Worm (Caenorhabditis elegans): ENCODE measurements around the gene C18B12.4.

Gene C18B12.4

DNA sequence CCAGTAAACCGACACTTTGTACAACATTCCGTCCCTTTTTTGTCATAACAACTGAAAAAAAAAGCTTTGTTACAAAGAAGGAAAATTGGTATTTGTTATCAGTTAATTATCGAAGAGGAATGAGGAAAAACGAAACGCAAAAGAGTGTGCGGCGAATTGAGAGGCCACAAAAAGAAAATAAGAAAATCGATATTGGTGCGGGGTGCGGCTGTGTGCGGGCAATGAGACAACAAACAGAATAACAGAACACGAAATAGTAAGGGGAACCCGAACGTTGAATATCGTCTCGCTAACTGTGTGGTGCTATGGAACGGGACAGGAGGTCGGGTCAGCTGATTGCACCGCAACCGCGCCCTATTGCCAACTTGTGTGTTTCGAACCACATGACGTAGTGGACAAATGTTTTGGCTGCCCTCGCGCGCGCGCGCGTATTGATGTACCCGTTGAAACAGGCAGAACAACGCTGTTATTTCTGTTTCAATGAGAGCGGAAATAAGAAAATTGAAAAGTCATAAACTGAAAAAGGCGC, at the start of gene C18B12.4:
C18B12.4 (minus strand) TSS at position 51 of the 529 bp plus-strand sequence.
- TF ChIP-seq pag-3 (tag; optimal IDR thresholded peaks at IDR 0.05; ENCODE audit: borderline replicate concordance, insufficient read depth) = peak; percentile 74
- TF ChIP-seq efl-1 (optimal IDR thresholded peaks at IDR 0.05) = peak; percentile 58 to 69
- TF ChIP-seq efl-1 (GFP tag; optimal IDR thresholded peaks at IDR 0.05 in 1 of 2) = peak; percentile 63 to 95
- peak in 1 of 2 experiments; percentile 93 for TF ChIP-seq mdl-1 (tag; optimal IDR thresholded peaks at IDR 0.05)
- no peak for TF ChIP-seq nhr-76 (tag; optimal IDR thresholded peaks at IDR 0.05)
- no peak for TF ChIP-seq ets-5 (GFP tag; IDR thresholded peaks at IDR 0.05)
- TF ChIP-seq lin-15B (tag; optimal IDR thresholded peaks at IDR 0.05) = peak; percentile 71
- TF ChIP-seq swsn-7 (tag; optimal IDR thresholded peaks at IDR 0.05) = peak; percentile 78
- TF ChIP-seq irx-1 (tag; optimal IDR thresholded peaks at IDR 0.05) = peak; percentile 70
- TF ChIP-seq elt-2 (tag; optimal IDR thresholded peaks at IDR 0.05) = peak; percentile 23
- peak; percentile 66 for TF ChIP-seq grh-1 (GFP tag; IDR thresholded peaks at IDR 0.05)
- no peak for TF ChIP-seq hlh-4 (tag; optimal IDR thresholded peaks at IDR 0.05)
- peak; percentile 35 for TF ChIP-seq C04F5.9 (tag; optimal IDR thresholded peaks at IDR 0.05)
- no peak for TF ChIP-seq ceh-63 (GFP tag; optimal IDR thresholded peaks at IDR 0.05)
- TF ChIP-seq nhr-77 (tag; optimal IDR thresholded peaks at IDR 0.05) = peak; percentile 54
- no peak for TF ChIP-seq hpl-2 (GFP tag; optimal IDR thresholded peaks at IDR 0.05)
- peak in 2 of 3 experiments; percentile 48 to 93 for TF ChIP-seq ceh-82 (tag; optimal IDR thresholded peaks at IDR 0.05)
- no peak for TF ChIP-seq C34B4.2 (tag; optimal IDR thresholded peaks at IDR 0.05)
- TF ChIP-seq nhr-11 (tag; optimal IDR thresholded peaks at IDR 0.05) = no peak
- TF ChIP-seq sup-37 (GFP tag; optimal IDR thresholded peaks at IDR 0.05) = peak; percentile 48
- TF ChIP-seq isw-1 (GFP tag; IDR thresholded peaks at IDR 0.05) = peak; percentile 49; the same call in 1 of the 2 replicates
- TF ChIP-seq fkh-4 (tag; optimal IDR thresholded peaks at IDR 0.05; ENCODE audit: borderline replicate concordance) = peak; percentile 56
- peak; percentile 38 for TF ChIP-seq fos-1 (tag; optimal IDR thresholded peaks at IDR 0.05)
- peak; percentile 77 for TF ChIP-seq nhr-47 (tag; optimal IDR thresholded peaks at IDR 0.05)
- TF ChIP-seq elt-3 (tag; optimal IDR thresholded peaks at IDR 0.05) = peak in 2 of 6 experiments; percentile 69 to 84
- no peak for TF ChIP-seq aha-1 (tag; optimal IDR thresholded peaks at IDR 0.05)
- peak; percentile 46 for TF ChIP-seq snpc-4 (tag; optimal IDR thresholded peaks at IDR 0.05)
- no peak for TF ChIP-seq sptf-1 (tag; optimal IDR thresholded peaks at IDR 0.05)
- no peak for TF ChIP-seq nhr-28 (tag; optimal IDR thresholded peaks at IDR 0.05)
- no peak for TF ChIP-seq egl-27 (tag; optimal IDR thresholded peaks at IDR 0.05)
- TF ChIP-seq ama-1 (optimal IDR thresholded peaks at IDR 0.05) = no peak
- no peak for TF ChIP-seq sox-4 (tag; optimal IDR thresholded peaks at IDR 0.05)
- TF ChIP-seq pax-3 (tag; optimal IDR thresholded peaks at IDR 0.05) = peak; percentile 58
- TF ChIP-seq lin-13 (GFP tag; optimal IDR thresholded peaks at IDR 0.05) = peak; percentile 93
- peak; percentile 93 for TF ChIP-seq skn-1 (tag; optimal IDR thresholded peaks at IDR 0.05)
- peak; percentile 91 for TF ChIP-seq C16A3.4 (tag; optimal IDR thresholded peaks at IDR 0.05)
- peak; percentile 92 for TF ChIP-seq nhr-20 (tag; optimal IDR thresholded peaks at IDR 0.05)
- peak; percentile 45 for TF ChIP-seq jun-1 (tag; optimal IDR thresholded peaks at IDR 0.05)
- TF ChIP-seq lin-35 (GFP tag; optimal IDR thresholded peaks at IDR 0.05) = peak; percentile 79 to 90
- peak; percentile 89 for TF ChIP-seq vab-15 (tag; optimal IDR thresholded peaks at IDR 0.05)
- TF ChIP-seq mef-2 (tag; optimal IDR thresholded peaks at IDR 0.05) = no peak
- TF ChIP-seq lsy-2 (tag; optimal IDR thresholded peaks at IDR 0.05) = peak; percentile 63 to 82
- TF ChIP-seq dsc-1 (tag; optimal IDR thresholded peaks at IDR 0.05) = no peak
- TF ChIP-seq tlp-1 (tag; optimal IDR thresholded peaks at IDR 0.05) = no peak
- peak; percentile 94 for TF ChIP-seq snu-23 (GFP tag; optimal IDR thresholded peaks at IDR 0.05)
- peak; percentile 86 for TF ChIP-seq tbx-2 (tag; optimal IDR thresholded peaks at IDR 0.05)
- TF ChIP-seq nhr-12 (tag; optimal IDR thresholded peaks at IDR 0.05) = no peak
- peak; percentile 25 for TF ChIP-seq egl-13 (tag; optimal IDR thresholded peaks at IDR 0.05)
- peak; percentile 71 for TF ChIP-seq ztf-4 (tag; optimal IDR thresholded peaks at IDR 0.05)
- peak; percentile 96 for TF ChIP-seq nhr-71 (tag; optimal IDR thresholded peaks at IDR 0.05)
- TF ChIP-seq nhr-85 (tag) = peak; percentile 95
- peak; percentile 74; the same call in 1 of the 2 replicates for TF ChIP-seq ceh-88 (GFP tag; IDR thresholded peaks at IDR 0.05)
- TF ChIP-seq F16B12.6 (tag; optimal IDR thresholded peaks at IDR 0.05) = peak; percentile 19
- peak; percentile 69 for TF ChIP-seq unc-86 (tag; optimal IDR thresholded peaks at IDR 0.05)

Data from whole organism, L1 larva.